Worm (Caenorhabditis elegans): Measurements from ENCODE around the gene F59A6.12.

F59A6.12 gene

DNA sequence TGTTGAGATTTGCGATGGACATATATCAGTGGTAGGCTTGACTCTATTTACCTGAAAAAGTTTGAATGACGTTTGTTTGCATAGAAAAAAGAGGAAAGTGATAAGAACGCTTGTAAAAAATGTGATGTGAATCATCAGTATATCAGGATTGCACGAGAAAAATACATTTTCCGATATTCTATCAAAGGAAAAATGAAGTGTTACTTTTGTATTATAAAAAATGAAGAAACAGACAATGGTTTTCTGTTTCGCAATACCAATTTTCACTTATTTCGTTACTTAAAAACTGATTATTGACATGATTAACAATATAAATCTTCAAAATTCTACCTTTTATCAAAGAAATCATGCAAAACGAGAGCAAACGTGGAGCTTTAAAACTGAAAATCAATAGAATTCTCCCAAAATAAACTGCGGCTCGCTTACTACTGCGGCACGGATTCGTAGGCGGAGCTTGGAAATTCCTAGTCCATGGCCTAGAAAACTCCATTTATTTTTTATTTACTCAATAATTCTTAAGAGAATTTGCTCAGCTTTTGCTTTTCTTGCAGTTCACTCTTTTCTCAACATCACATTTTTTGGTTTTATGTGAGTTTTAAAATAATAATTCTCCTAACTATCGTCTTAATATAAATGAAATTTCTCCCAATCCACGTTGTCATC is 18.2 kb downstream of the F59A6.12 start, which contains the start of the genes eif-1 and vps-24:
TSS of gene eif-1 (minus strand) at position 51 of the 663 bp plus-strand sequence.
TSS of gene vps-24 (plus strand) at position 469 of the 663 bp plus-strand sequence.
- no peak for TF ChIP-seq Y116A8C.19 (tag; optimal IDR thresholded peaks at IDR 0.05; ENCODE audit: borderline replicate concordance)
- peak; percentile 30 for TF ChIP-seq C16A3.4 (tag; optimal IDR thresholded peaks at IDR 0.05)
- TF ChIP-seq skn-1 (tag; optimal IDR thresholded peaks at IDR 0.05), result peak; percentile 2
- TF ChIP-seq irx-1 (tag; optimal IDR thresholded peaks at IDR 0.05), result peak; percentile 30
- peak; percentile 62 for TF ChIP-seq ceh-90 (tag; optimal IDR thresholded peaks at IDR 0.05)
- peak; percentile 46 for TF ChIP-seq nhr-47 (tag; optimal IDR thresholded peaks at IDR 0.05)
- TF ChIP-seq ceh-82 (tag; optimal IDR thresholded peaks at IDR 0.05), result peak in 1 of 3 experiments; percentile 65
- peak; percentile 24 for TF ChIP-seq F16B12.6 (tag; optimal IDR thresholded peaks at IDR 0.05)
- peak; percentile 34 for TF ChIP-seq mep-1 (tag; optimal IDR thresholded peaks at IDR 0.05)
- no peak for TF ChIP-seq mdl-1 (tag; optimal IDR thresholded peaks at IDR 0.05)
- peak; percentile 12 for TF ChIP-seq swsn-7 (tag; optimal IDR thresholded peaks at IDR 0.05)
- TF ChIP-seq isw-1 (GFP tag; IDR thresholded peaks at IDR 0.05), result peak; percentile 39; the same call in 1 of the 2 replicates
- TF ChIP-seq lin-13 (GFP tag; optimal IDR thresholded peaks at IDR 0.05), result peak; percentile 17
- peak; percentile 47 for TF ChIP-seq tbx-2 (tag; optimal IDR thresholded peaks at IDR 0.05)
- peak; percentile 56 for TF ChIP-seq lin-15B (tag; optimal IDR thresholded peaks at IDR 0.05)
- TF ChIP-seq lsy-2 (tag; optimal IDR thresholded peaks at IDR 0.05), result peak; percentile 53 to 74
- TF ChIP-seq sup-37 (GFP tag; optimal IDR thresholded peaks at IDR 0.05), result no peak
- no peak for TF ChIP-seq alr-1 (tag; optimal IDR thresholded peaks at IDR 0.05; ENCODE audit: borderline replicate concordance)
- peak; percentile 55 for TF ChIP-seq nhr-71 (tag; optimal IDR thresholded peaks at IDR 0.05)
- peak; percentile 47 for TF ChIP-seq snu-23 (GFP tag; optimal IDR thresholded peaks at IDR 0.05)
- TF ChIP-seq lir-3 (tag; optimal IDR thresholded peaks at IDR 0.05; ENCODE audit: poor library complexity), result peak; percentile 58
- peak; percentile 29 for TF ChIP-seq xbp-1 (tag; optimal IDR thresholded peaks at IDR 0.05)
- peak; percentile 62 to 65 for TF ChIP-seq lin-35 (GFP tag; optimal IDR thresholded peaks at IDR 0.05)
- TF ChIP-seq pqm-1 (tag; optimal IDR thresholded peaks at IDR 0.05), result no peak
- peak; percentile 27 for TF ChIP-seq nhr-20 (tag; optimal IDR thresholded peaks at IDR 0.05)
- peak; percentile 65 for TF ChIP-seq rnt-1 (tag; optimal IDR thresholded peaks at IDR 0.05)
- peak; percentile 12 for TF ChIP-seq blmp-1 (tag; optimal IDR thresholded peaks at IDR 0.05)
- TF ChIP-seq jun-1 (tag; optimal IDR thresholded peaks at IDR 0.05), result no peak
- no peak for TF ChIP-seq vab-15 (tag; optimal IDR thresholded peaks at IDR 0.05)
- no peak for TF ChIP-seq ets-5 (GFP tag; IDR thresholded peaks at IDR 0.05)
- TF ChIP-seq nhr-85 (tag), result peak; percentile 64
- peak; percentile 30 for TF ChIP-seq dsc-1 (tag; optimal IDR thresholded peaks at IDR 0.05)
- TF ChIP-seq hlh-4 (tag; optimal IDR thresholded peaks at IDR 0.05), result no peak
- peak; percentile 57 to 64 for TF ChIP-seq efl-1 (optimal IDR thresholded peaks at IDR 0.05)
- peak; percentile 72 to 95 for TF ChIP-seq efl-1 (GFP tag; optimal IDR thresholded peaks at IDR 0.05 in 1 of 2)
- TF ChIP-seq snpc-4 (tag; optimal IDR thresholded peaks at IDR 0.05), result peak; percentile 29
- TF ChIP-seq unc-98 (GFP tag; IDR thresholded peaks at IDR 0.05), result no peak
- TF ChIP-seq dpl-1 (GFP tag; optimal IDR thresholded peaks at IDR 0.05), result peak; percentile 55 to 77 (median 59)
- peak; percentile 16 for TF ChIP-seq fkh-8 (tag; optimal IDR thresholded peaks at IDR 0.05)
- TF ChIP-seq lin-14 (GFP tag; optimal IDR thresholded peaks at IDR 0.05), result peak; percentile 49
- TF ChIP-seq C04F5.9 (tag; optimal IDR thresholded peaks at IDR 0.05), result no peak
- no peak for TF ChIP-seq elt-3 (tag; optimal IDR thresholded peaks at IDR 0.05)

DNA sequence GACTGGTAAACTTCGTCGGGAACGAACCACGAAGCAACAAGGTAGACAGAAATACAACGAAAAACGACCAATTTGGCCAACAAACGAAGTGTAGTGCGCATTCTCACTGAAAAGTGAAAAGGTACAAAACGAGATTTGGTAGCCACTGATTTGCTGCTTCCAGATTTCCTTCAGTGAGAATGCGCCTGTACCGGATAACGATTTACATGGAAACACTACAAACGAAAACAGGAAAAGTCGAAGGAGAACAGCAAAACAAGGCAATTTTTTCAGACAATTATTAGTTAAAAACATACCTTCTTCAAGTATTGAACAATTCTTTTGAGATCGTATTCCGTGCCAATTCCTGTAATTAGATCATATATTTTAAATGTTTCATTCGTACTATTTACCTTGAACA is 18.9 kb downstream of the F59A6.12 start, which contains the start of gene pigb-1:
TSS of gene pigb-1 (minus strand) at position 101 of the 400 bp plus-strand sequence.
- no peak for TF ChIP-seq mab-9 (GFP tag; IDR thresholded peaks at IDR 0.05)
- TF ChIP-seq fkh-10 (GFP tag; optimal IDR thresholded peaks at IDR 0.05), result no peak
- TF ChIP-seq sup-37 (GFP tag; optimal IDR thresholded peaks at IDR 0.05), result no peak
- TF ChIP-seq nhr-85 (tag), result no peak
- TF ChIP-seq pax-3 (tag; optimal IDR thresholded peaks at IDR 0.05), result no peak
- TF ChIP-seq efl-1 (optimal IDR thresholded peaks at IDR 0.05), result no peak
- TF ChIP-seq efl-1 (GFP tag; optimal IDR thresholded peaks at IDR 0.05 in 1 of 2), result no peak
- TF ChIP-seq tlp-1 (tag; optimal IDR thresholded peaks at IDR 0.05), result no peak
- no peak for TF ChIP-seq rnt-1 (tag; optimal IDR thresholded peaks at IDR 0.05)
- TF ChIP-seq C34B4.2 (tag; optimal IDR thresholded peaks at IDR 0.05), result no peak
- TF ChIP-seq irx-1 (tag; optimal IDR thresholded peaks at IDR 0.05), result no peak
- no peak for TF ChIP-seq nhr-237 (tag; optimal IDR thresholded peaks at IDR 0.05)
- no peak for TF ChIP-seq mep-1 (tag; optimal IDR thresholded peaks at IDR 0.05)
- no peak for TF ChIP-seq snpc-4 (tag; optimal IDR thresholded peaks at IDR 0.05)
- no peak for TF ChIP-seq elt-3 (tag; optimal IDR thresholded peaks at IDR 0.05)
- no peak for TF ChIP-seq lin-14 (GFP tag; optimal IDR thresholded peaks at IDR 0.05)

All from whole organism, L1 larva.